Worm (Caenorhabditis elegans) whole organism, L3 larva: Measurements from ENCODE around the gene C04E6.5.

Experiments
- ZK546.5 ChIP-seq: sonication (generic microtip); optimal IDR thresholded peaks from 2 replicates; lab custom pipeline; 2017; ENCODE audit warnings: missing biosample characterization, missing genetic modification characterization
- aly-2 ChIP-seq: fragments of 150-350 bp; optimal IDR thresholded peaks from 2 replicates; lab custom pipeline; 2014; ENCODE audit warnings: missing biosample characterization, missing genetic modification characterization
- ceh-82 ChIP-seq: fragments of 150-350 bp; optimal IDR thresholded peaks from 2 replicates; lab custom pipeline; 2014; ENCODE audit warnings: missing biosample characterization, missing genetic modification characterization
- egl-5 ChIP-seq: fragments of 150-350 bp; optimal IDR thresholded peaks from 2 replicates; lab custom pipeline; 2017; ENCODE audit warnings: missing biosample characterization, missing genetic modification reagents, missing genetic modification characterization, inconsistent platforms
- elt-1 ChIP-seq: fragments of 150-350 bp; optimal IDR thresholded peaks from 2 replicates; lab custom pipeline; 2014; ENCODE audit warnings: missing biosample characterization, missing genetic modification characterization
- elt-2 ChIP-seq: sonication (generic microtip); optimal IDR thresholded peaks from 2 replicates; lab custom pipeline; 2016; ENCODE audit warnings: missing genetic modification reagents, mild to moderate bottlenecking, missing genetic modification characterization, missing compliant biosample characterization
- elt-3 ChIP-seq, 3 experiments: fragments of 150-350 bp in 1 of 3; sonication (generic microtip) in 2 of 3; optimal IDR thresholded peaks; 2 replicates in 2 of 3; 4 replicates in 1 of 3; lab custom pipeline; 2014 to 2017; ENCODE audit warnings: missing biosample characterization in 3 of 3, missing genetic modification characterization in 3 of 3
- eor-1 ChIP-seq, 2 experiments: fragments of 150-350 bp; optimal IDR thresholded peaks; 2 replicates each; lab custom pipeline; 2014 to 2018; ENCODE audit warnings: missing biosample characterization in 2 of 2, missing genetic modification characterization in 2 of 2
- fkh-10 ChIP-seq: sonication (generic microtip); optimal IDR thresholded peaks from 2 replicates; lab custom pipeline; 2017; ENCODE audit warnings: missing biosample characterization, missing genetic modification reagents, missing genetic modification characterization
- fkh-2 ChIP-seq: fragments of 150-350 bp; optimal IDR thresholded peaks from 2 replicates; lab custom pipeline; 2014; ENCODE audit warnings: missing biosample characterization, missing genetic modification reagents, missing genetic modification characterization
- fos-1 ChIP-seq: fragments of 150-350 bp; optimal IDR thresholded peaks from 2 replicates; lab custom pipeline; 2014; ENCODE audit warnings: missing biosample characterization, missing genetic modification characterization
- hmg-11 ChIP-seq: sonication (generic microtip); optimal IDR thresholded peaks from 2 replicates; lab custom pipeline; 2016; ENCODE audit warnings: missing genetic modification characterization, missing compliant biosample characterization
- jun-1 ChIP-seq: fragments of 150-350 bp; optimal IDR thresholded peaks from 2 replicates; lab custom pipeline; 2014; ENCODE audit warnings: missing biosample characterization, missing genetic modification reagents, missing genetic modification characterization
- lin-15B ChIP-seq: fragments of 150-350 bp; optimal IDR thresholded peaks from 2 replicates; lab custom pipeline; 2014; ENCODE audit warnings: missing biosample characterization, missing genetic modification characterization
- lin-39 ChIP-seq: fragments of 150-350 bp; optimal IDR thresholded peaks from 2 replicates; lab custom pipeline; 2018; ENCODE audit warnings: missing biosample characterization, missing genetic modification reagents, missing genetic modification characterization
- lsy-12 ChIP-seq: sonication (generic microtip); optimal IDR thresholded peaks from 2 replicates; lab custom pipeline; 2016; ENCODE audit warnings: mild to moderate bottlenecking, missing genetic modification characterization, missing compliant biosample characterization
- mdl-1 ChIP-seq: fragments of 150-350 bp; optimal IDR thresholded peaks from 2 replicates; lab custom pipeline; 2014; ENCODE audit warnings: missing biosample characterization, missing genetic modification characterization
- nfya-1 ChIP-seq: sonication (generic microtip); optimal IDR thresholded peaks from 2 replicates; lab custom pipeline; 2017; ENCODE audit warnings: missing genetic modification characterization, mild to moderate bottlenecking, missing compliant biosample characterization, antibody characterized with exemption, moderate library complexity; ENCODE audit not compliant: insufficient read depth
- nhr-23 ChIP-seq: fragments of 150-350 bp; optimal IDR thresholded peaks from 2 replicates; lab custom pipeline; 2014; ENCODE audit warnings: missing biosample characterization, missing genetic modification reagents, missing genetic modification characterization
- nhr-237 ChIP-seq: fragments of 150-350 bp; optimal IDR thresholded peaks from 2 replicates; lab custom pipeline; 2014; ENCODE audit warnings: missing biosample characterization, missing genetic modification characterization
- nhr-43 ChIP-seq: sonication (generic microtip); optimal IDR thresholded peaks from 2 replicates; lab custom pipeline; 2016; ENCODE audit warnings: mild to moderate bottlenecking, missing genetic modification characterization, missing compliant biosample characterization; ENCODE audit not compliant: poor library complexity, severe bottlenecking
- nhr-67 ChIP-seq: fragments of 150-350 bp; optimal IDR thresholded peaks from 2 replicates; lab custom pipeline; 2014; ENCODE audit warnings: missing biosample characterization, missing genetic modification characterization
- nhr-76 ChIP-seq: fragments of 150-350 bp; sonication (generic microtip); optimal IDR thresholded peaks from 5 replicates; lab custom pipeline; 2014; ENCODE audit warnings: missing biosample characterization, missing genetic modification characterization
- nhr-77 ChIP-seq: fragments of 150-350 bp; optimal IDR thresholded peaks from 2 replicates; lab custom pipeline; 2014; ENCODE audit warnings: missing biosample characterization, missing genetic modification characterization
- pqm-1 ChIP-seq: fragments of 150-350 bp; optimal IDR thresholded peaks from 2 replicates; lab custom pipeline; 2017; ENCODE audit warnings: missing biosample characterization, missing genetic modification characterization, inconsistent platforms
- tbx-2 ChIP-seq: sonication (generic microtip); optimal IDR thresholded peaks from 2 replicates; lab custom pipeline; 2016; ENCODE audit warnings: mild to moderate bottlenecking, missing genetic modification characterization, missing compliant biosample characterization
- unc-62 ChIP-seq: fragments of 150-350 bp; sonication (generic microtip); optimal IDR thresholded peaks from 4 replicates; lab custom pipeline; 2014; ENCODE audit warnings: missing biosample characterization, missing genetic modification reagents, missing genetic modification characterization
- zag-1 ChIP-seq: fragments of 150-350 bp; optimal IDR thresholded peaks from 2 replicates; lab custom pipeline; 2014; ENCODE audit warnings: missing biosample characterization, missing genetic modification characterization
- ztf-11 ChIP-seq: fragments of 150-350 bp; optimal IDR thresholded peaks from 2 replicates; lab custom pipeline; 2014; ENCODE audit warnings: missing biosample characterization, missing genetic modification characterization
- ztf-4 ChIP-seq: fragments of 150-350 bp; optimal IDR thresholded peaks from 2 replicates; lab custom pipeline; 2014; ENCODE audit warnings: missing biosample characterization, missing genetic modification characterization

Gene C04E6.5

DNA sequence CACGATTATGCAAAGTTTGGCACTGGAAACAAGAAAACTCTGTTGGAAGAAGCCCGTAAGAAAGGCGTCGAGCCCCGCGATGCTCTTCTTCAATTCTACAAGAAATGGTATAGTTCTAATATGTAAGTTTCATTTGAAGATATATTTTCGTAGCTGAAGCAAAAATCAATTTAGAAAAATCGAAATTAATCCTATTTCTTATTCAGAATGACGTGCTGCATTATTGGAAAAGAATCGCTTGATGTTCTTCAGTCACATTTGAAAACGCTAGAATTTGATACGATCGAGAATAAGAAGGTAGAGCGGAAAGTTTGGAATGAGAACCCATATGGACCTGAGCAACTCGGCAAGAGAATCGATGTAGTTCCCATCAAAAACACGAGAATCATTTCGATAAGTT is 25.0 kb upstream of the C04E6.5 start:
- TF ChIP-seq unc-62: no peak
- no peak for TF ChIP-seq ceh-82 (tag; lab: Kevin White, UChicago)
- no peak for TF ChIP-seq lin-15B (tag; lab: Kevin White, UChicago)
- no peak for TF ChIP-seq elt-3 (tag; optimal IDR thresholded peaks at IDR 0.05; lab: Kevin White, UChicago)
- TF ChIP-seq elt-1 (tag; lab: Kevin White, UChicago): no peak
- TF ChIP-seq lsy-12 (tag; lab: Kevin White, UChicago): no peak
- no peak for TF ChIP-seq ztf-4 (tag; lab: Kevin White, UChicago)

ce11 chrV:5880064-5880463 is 21.9 kb upstream of the C04E6.5 start, which contains the start of gene C02G6.3:
TSS of gene C02G6.3 (plus strand) at chrV:5880364.
- TF ChIP-seq mdl-1 (no peak), aly-2 (tag; lab: Kevin White, UChicago) (no peak), zag-1 (tag; lab: Kevin White, UChicago) (no peak), ztf-4 (tag; lab: Kevin White, UChicago) (no peak), ztf-11 (tag; lab: Kevin White, UChicago) (no peak), eor-1 (tag; optimal IDR thresholded peaks at IDR 0.05; lab: Kevin White, UChicago) (no peak), elt-2 (tag; lab: Kevin White, UChicago) (no peak)

- TF ChIP-seq nfya-1 (no peak), nhr-237 (tag; lab: Kevin White, UChicago) (no peak), elt-2 (tag; lab: Kevin White, UChicago) (peak; percentile 66), pqm-1 (tag; lab: Kevin White, UChicago) (peak; percentile 75), nhr-67 (no peak)
Observed at ce11 chrV:5882429-5882828, 19.5 kb upstream of the C04E6.5 start.

DNA sequence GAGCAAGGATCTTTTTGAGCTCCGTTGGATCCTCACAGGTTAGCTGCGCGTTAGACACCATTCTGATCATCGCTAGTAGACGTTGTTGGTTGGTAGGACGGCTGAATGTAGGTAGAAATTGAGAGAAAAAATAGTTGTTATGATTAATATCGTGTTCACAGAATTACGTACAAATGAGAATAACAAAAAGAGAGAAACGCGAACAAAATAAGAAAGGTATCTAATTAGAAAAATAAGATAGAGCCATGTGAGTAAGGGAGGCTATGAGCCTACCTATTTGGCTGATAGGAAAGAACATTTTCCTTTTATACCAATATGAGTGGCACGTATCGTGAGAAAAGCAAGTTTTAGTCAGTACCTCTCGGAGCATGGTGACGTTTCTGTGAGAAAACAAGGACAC is 18.2 kb upstream of the C04E6.5 start, which contains the start of gene C04E6.8:
C04E6.8 (minus strand) TSS at position 101 of the 400 bp plus-strand sequence.
- TF ChIP-seq elt-1 (tag; lab: Kevin White, UChicago): no peak
- TF ChIP-seq zag-1 (tag; lab: Kevin White, UChicago): no peak
- no peak for TF ChIP-seq fkh-10 (GFP tag; lab: Kevin White, UChicago)
- no peak for TF ChIP-seq hmg-11
- TF ChIP-seq fkh-2 (tag; lab: Kevin White, UChicago): no peak
- no peak for TF ChIP-seq ZK546.5 (tag; lab: Kevin White, UChicago)
- TF ChIP-seq nhr-43 (tag; lab: Kevin White, UChicago): no peak
- TF ChIP-seq ztf-4 (tag; lab: Kevin White, UChicago): no peak
- TF ChIP-seq tbx-2 (tag; lab: Kevin White, UChicago): no peak
- TF ChIP-seq ceh-82 (tag; lab: Kevin White, UChicago): no peak
- TF ChIP-seq elt-2 (tag; lab: Kevin White, UChicago): no peak
- no peak for TF ChIP-seq egl-5
- TF ChIP-seq nhr-23 (tag; lab: Kevin White, UChicago): no peak
- no peak for TF ChIP-seq eor-1 (tag; optimal IDR thresholded peaks at IDR 0.05; lab: Kevin White, UChicago)

DNA sequence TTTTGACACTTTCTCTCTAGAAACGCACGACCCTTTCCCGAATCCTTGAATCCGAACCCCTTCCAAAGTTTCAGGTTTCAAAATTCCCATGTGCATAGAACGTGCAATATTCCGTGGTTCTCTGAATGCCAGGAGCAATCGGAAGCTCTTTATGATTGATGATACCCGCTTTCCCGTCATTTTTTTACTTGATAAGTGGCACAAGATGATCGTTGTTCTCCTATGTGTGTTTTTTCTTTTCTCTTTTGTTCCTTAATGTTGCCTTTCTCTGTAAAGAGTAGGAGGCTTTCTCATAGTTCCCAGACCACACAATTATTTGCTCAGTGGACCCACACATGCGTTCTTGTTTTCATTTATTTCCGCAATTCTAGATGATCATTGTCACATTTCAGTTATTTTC is 13.1 kb upstream of the C04E6.5 start:
- no peak for TF ChIP-seq ZK546.5 (tag; lab: Kevin White, UChicago)
- peak; percentile 79 for TF ChIP-seq lin-39 (tag; lab: Kevin White, UChicago)

DNA sequence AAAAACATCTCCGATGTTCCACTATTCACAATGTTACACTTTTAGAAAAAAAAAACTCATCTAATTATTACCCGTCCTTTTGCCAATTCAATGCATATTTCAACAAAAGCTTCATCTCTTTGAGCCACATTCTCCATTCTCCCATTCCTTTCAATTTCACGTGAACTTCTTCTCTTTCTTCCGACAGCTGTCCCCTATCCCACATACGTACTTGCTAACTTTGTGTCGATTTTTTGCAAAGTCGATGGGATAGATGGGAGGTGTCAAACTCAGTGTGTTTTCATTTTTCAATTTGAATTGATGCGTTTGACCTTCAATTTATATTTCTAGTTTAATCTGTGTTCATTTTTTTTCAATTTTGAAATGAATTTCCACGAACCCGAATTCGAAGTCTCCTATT is 10.7 kb upstream of the C04E6.5 start:
- TF ChIP-seq ztf-11 (tag; lab: Kevin White, UChicago): no peak
- TF ChIP-seq fos-1 (tag; lab: Kevin White, UChicago): no peak
- TF ChIP-seq fkh-2 (tag; lab: Kevin White, UChicago): no peak
- no peak for TF ChIP-seq elt-3 (tag; optimal IDR thresholded peaks at IDR 0.05; lab: Kevin White, UChicago)
- no peak for TF ChIP-seq jun-1
- no peak for TF ChIP-seq nhr-76 (tag; lab: Kevin White, UChicago)
- TF ChIP-seq nhr-77 (tag; lab: Kevin White, UChicago): no peak
- no peak for TF ChIP-seq aly-2 (tag; lab: Kevin White, UChicago)
